Worm (Caenorhabditis elegans) whole organism, late embryonic: ENCODE measurements around the gene F01D5.1.

Source experiments
- ceh-9 ChIP-seq: sonication (generic microtip); optimal IDR thresholded peaks from 2 replicates; lab custom pipeline; 2016; ENCODE audit warnings: mild to moderate bottlenecking, missing genetic modification characterization, inconsistent platforms, missing compliant biosample characterization
- ets-4 ChIP-seq: sonication (generic microtip); optimal IDR thresholded peaks from 2 replicates; lab custom pipeline; 2016; ENCODE audit warnings: missing genetic modification characterization, missing compliant biosample characterization
- hlh-8 ChIP-seq: sonication (generic microtip); optimal IDR thresholded peaks from 2 replicates; lab custom pipeline; 2016; ENCODE audit warnings: missing genotype, missing genetic modification characterization, missing compliant biosample characterization
- mec-3 ChIP-seq: sonication (generic microtip); optimal IDR thresholded peaks from 2 replicates; lab custom pipeline; 2016; ENCODE audit warnings: borderline replicate concordance, missing genetic modification characterization, missing compliant biosample characterization
- sdc-2 ChIP-seq: sonication (generic microtip); optimal IDR thresholded peaks from 2 replicates; lab custom pipeline; 2016; ENCODE audit warnings: missing genotype, missing genetic modification characterization, missing compliant biosample characterization
- ttx-3 ChIP-seq: sonication (generic microtip); optimal IDR thresholded peaks from 2 replicates; lab custom pipeline; 2016; ENCODE audit warnings: missing genetic modification reagents, missing genetic modification characterization, missing compliant biosample characterization

DNA sequence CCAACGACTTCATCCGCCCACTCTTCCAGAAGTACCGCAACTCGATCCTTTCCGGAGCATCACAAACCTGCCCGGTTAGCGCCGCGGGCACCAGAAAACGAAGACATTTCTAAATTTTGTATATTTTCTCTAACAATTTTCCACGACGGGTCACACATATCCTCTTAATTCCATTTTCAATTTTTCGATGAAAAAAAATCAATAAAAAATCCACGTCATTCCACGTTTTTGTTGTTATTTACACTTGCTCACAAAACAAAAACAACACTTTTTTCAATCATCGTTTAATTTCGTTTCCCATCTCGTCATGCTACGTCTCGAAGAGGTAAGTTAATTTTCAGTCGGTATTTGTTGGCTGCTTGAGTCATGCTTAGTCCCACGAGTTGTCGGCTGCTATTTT is 11.0 kb upstream of the F01D5.1 start, which contains the start of gene F01D5.7:
- TF ChIP-seq ceh-9 = no peak
- TF ChIP-seq ttx-3 (tag; lab: Kevin White, UChicago) = no peak
- no peak for TF ChIP-seq ets-4
- TF ChIP-seq sdc-2 (tag; lab: Kevin White, UChicago) = no peak
- TF ChIP-seq hlh-8 (tag; lab: Kevin White, UChicago) = no peak
- no peak for TF ChIP-seq mec-3 (tag; lab: Kevin White, UChicago)
